Fruit fly (Drosophila melanogaster) whole organism, pupa: ENCODE measurements around the gene HipHop.

Experiments used
- Ets98B ChIP-seq: fragments of 200-800 bp; sonication (Bioruptor generic); IDR thresholded peaks from 2 replicates; pipeline ENCODE4 v1.3.6; 2022; ENCODE audit warnings: missing biosample characterization, missing genetic modification characterization
- Snoo ChIP-seq: fragments of 200-800 bp; sonication (Bioruptor generic); optimal IDR thresholded peaks from 3 replicates; lab custom pipeline; 2017; ENCODE audit warnings: missing biosample characterization, mild to moderate bottlenecking, missing genetic modification characterization, inconsistent platforms
- gl ChIP-seq: fragments of 200-800 bp; sonication (Bioruptor generic); optimal IDR thresholded peaks from 2 replicates; lab custom pipeline; 2018; ENCODE audit warnings: missing biosample characterization, mild to moderate bottlenecking, missing genetic modification characterization

dm6 chr3L:18816176-18816575 lies 4.8 kb upstream of the HipHop start:
- TF ChIP-seq Ets98B (GFP tag; lab: Robert Waterston, UW) (no peak), Snoo (tag; lab: Kevin White, UChicago) (no peak), gl (tag; lab: Kevin White, UChicago) (no peak)
